Fruit fly (Drosophila melanogaster) whole organism, pupa: ENCODE measurements around the gene Desat2.
A peak's percentile ranks its signal among the peaks of the same experiment; 100 is the strongest.
"Not testable (repeated sequence)": the region's sequence is repeated elsewhere in the genome, so short reads cannot be mapped to it uniquely, and the experiment has no call there.

Experiments used
- CG10348 ChIP-seq: fragments of 200-800 bp; sonication (Bioruptor generic); IDR thresholded peaks from 2 replicates; pipeline ENCODE4 v1.3.6; 2022; ENCODE audit warnings: missing biosample characterization, missing genetic modification characterization
- CG12605 ChIP-seq: fragments of 200-800 bp; sonication (Bioruptor generic); IDR thresholded peaks from 2 replicates; pipeline ENCODE4 v1.3.6; 2022; ENCODE audit warnings: missing biosample characterization, missing genetic modification characterization
- CG13204 ChIP-seq: fragments of 200-800 bp; sonication (Bioruptor generic); optimal IDR thresholded peaks from 2 replicates; lab custom pipeline; 2018; ENCODE audit warnings: missing biosample characterization, mild to moderate bottlenecking, missing genetic modification characterization, moderate library complexity
- CG14655 ChIP-seq: fragments of 200-800 bp; sonication (Bioruptor generic); optimal IDR thresholded peaks from 3 replicates; lab custom pipeline; 2017; ENCODE audit warnings: mild to moderate bottlenecking, missing biosample characterization, missing genetic modification reagents, missing genetic modification characterization
- CG15710 ChIP-seq: fragments of 200-800 bp; sonication (Bioruptor generic); optimal IDR thresholded peaks from 2 replicates; lab custom pipeline; 2018; ENCODE audit warnings: missing biosample characterization, mild to moderate bottlenecking, missing genetic modification characterization, moderate library complexity
- CG17806 ChIP-seq: fragments of 200-800 bp; sonication (Bioruptor generic); optimal IDR thresholded peaks from 2 replicates; lab custom pipeline; 2018; ENCODE audit warnings: missing biosample characterization, mild to moderate bottlenecking, missing genetic modification characterization, moderate library complexity
- CG32121 ChIP-seq: fragments of 200-800 bp; sonication (Bioruptor generic); IDR thresholded peaks from 2 replicates; pipeline ENCODE4 v1.3.6; 2022; ENCODE audit warnings: missing biosample characterization, missing genetic modification characterization
- CG34367 ChIP-seq: fragments of 200-800 bp; sonication (Bioruptor generic); optimal IDR thresholded peaks from 2 replicates; lab custom pipeline; 2018; ENCODE audit warnings: missing biosample characterization, mild to moderate bottlenecking, missing genetic modification characterization
- CG4496 ChIP-seq: fragments of 200-800 bp; sonication (Bioruptor generic); IDR thresholded peaks from 3 replicates; pipeline ENCODE4 v1.3.6; 2022; ENCODE audit warnings: missing biosample characterization, missing genetic modification characterization
- CG8159 ChIP-seq: fragments of 200-800 bp; sonication (Bioruptor generic); optimal IDR thresholded peaks from 3 replicates; lab custom pipeline; 2018; ENCODE audit warnings: missing biosample characterization, mild to moderate bottlenecking, missing genetic modification characterization, moderate library complexity
- CG8301 ChIP-seq: fragments of 200-800 bp; sonication (Bioruptor generic); optimal IDR thresholded peaks from 2 replicates; lab custom pipeline; 2018; ENCODE audit warnings: missing biosample characterization, mild to moderate bottlenecking, missing genetic modification characterization
- CG9948 ChIP-seq: fragments of 200-800 bp; sonication (Bioruptor generic); optimal IDR thresholded peaks from 2 replicates; lab custom pipeline; 2018; ENCODE audit warnings: missing biosample characterization, mild to moderate bottlenecking, missing genetic modification characterization, moderate library complexity
- EcR ChIP-seq: fragments of 200-800 bp; sonication (Bioruptor generic); optimal IDR thresholded peaks from 3 replicates; lab custom pipeline; 2019; ENCODE audit warnings: missing biosample characterization, missing genetic modification characterization, mild to moderate bottlenecking, moderate library complexity, missing genetic modification reagents
- Ets98B ChIP-seq: fragments of 200-800 bp; sonication (Bioruptor generic); IDR thresholded peaks from 2 replicates; pipeline ENCODE4 v1.3.6; 2022; ENCODE audit warnings: missing biosample characterization, missing genetic modification characterization
- Pif1A ChIP-seq: fragments of 200-800 bp; sonication (Bioruptor generic); optimal IDR thresholded peaks from 3 replicates; lab custom pipeline; 2016; ENCODE audit warnings: missing biosample characterization, missing genetic modification characterization
- Pif1B ChIP-seq: fragments of 200-800 bp; sonication (Bioruptor generic); optimal IDR thresholded peaks from 3 replicates; lab custom pipeline; 2016; ENCODE audit warnings: missing biosample characterization, missing genetic modification characterization
- Snoo ChIP-seq: fragments of 200-800 bp; sonication (Bioruptor generic); optimal IDR thresholded peaks from 3 replicates; lab custom pipeline; 2017; ENCODE audit warnings: missing biosample characterization, mild to moderate bottlenecking, missing genetic modification characterization, inconsistent platforms
- fd96Ca ChIP-seq: fragments of 200-800 bp; sonication (Bioruptor generic); IDR thresholded peaks from 3 replicates; pipeline ENCODE4 v1.3.6; 2022; ENCODE audit warnings: missing biosample characterization, missing genetic modification characterization
- gl ChIP-seq: fragments of 200-800 bp; sonication (Bioruptor generic); optimal IDR thresholded peaks from 2 replicates; lab custom pipeline; 2018; ENCODE audit warnings: missing biosample characterization, mild to moderate bottlenecking, missing genetic modification characterization
- rn ChIP-seq: fragments of 200-800 bp; sonication (Bioruptor generic); IDR thresholded peaks from 2 replicates; pipeline ENCODE4 v1.3.6; 2022; ENCODE audit warnings: missing biosample characterization, missing genetic modification characterization

Desat2 gene

dm6 chr3R:12451888-12452514 lies 16.0 kb downstream of the Desat2 start, which contains the start of gene CG5509:
CG5509 (plus strand) TSS chr3R:12452464.
- TF ChIP-seq Ets98B (GFP tag; lab: Robert Waterston, UW): peak; percentile 43
- TF ChIP-seq CG17806 (tag; lab: Kevin White, UChicago): no peak
- 0 out of 3 replicates have a peak, but pooled peaks have one; percentile 22 for TF ChIP-seq CG4496 (GFP tag; lab: Robert Waterston, UW)
- peak; percentile 63 for TF ChIP-seq EcR (GFP tag; lab: Kevin White, UChicago)
- TF ChIP-seq CG13204: peak; percentile 92
- no peak for TF ChIP-seq rn (GFP tag; lab: Robert Waterston, UW)
- TF ChIP-seq CG10348 (GFP tag; lab: Robert Waterston, UW): 0 out of 2 replicates have a peak, but pooled peaks have one; percentile 9

- no peak for TF ChIP-seq CG14655 (GFP tag; lab: Kevin White, UChicago)
- TF ChIP-seq EcR (GFP tag; lab: Kevin White, UChicago): peak; percentile 77
Measured at dm6 chr3R:12454492-12454891, 18.4 kb downstream of the Desat2 start.

- no peak for TF ChIP-seq CG9948 (tag; lab: Kevin White, UChicago)
- no peak for TF ChIP-seq CG32121
- TF ChIP-seq rn (GFP tag; lab: Robert Waterston, UW): no peak
Measured at dm6 chr3R:12456370-12456940, 20.4 kb downstream of the Desat2 start, which contains the start of gene trus. trus (plus strand) TSS chr3R:12456573.

DNA sequence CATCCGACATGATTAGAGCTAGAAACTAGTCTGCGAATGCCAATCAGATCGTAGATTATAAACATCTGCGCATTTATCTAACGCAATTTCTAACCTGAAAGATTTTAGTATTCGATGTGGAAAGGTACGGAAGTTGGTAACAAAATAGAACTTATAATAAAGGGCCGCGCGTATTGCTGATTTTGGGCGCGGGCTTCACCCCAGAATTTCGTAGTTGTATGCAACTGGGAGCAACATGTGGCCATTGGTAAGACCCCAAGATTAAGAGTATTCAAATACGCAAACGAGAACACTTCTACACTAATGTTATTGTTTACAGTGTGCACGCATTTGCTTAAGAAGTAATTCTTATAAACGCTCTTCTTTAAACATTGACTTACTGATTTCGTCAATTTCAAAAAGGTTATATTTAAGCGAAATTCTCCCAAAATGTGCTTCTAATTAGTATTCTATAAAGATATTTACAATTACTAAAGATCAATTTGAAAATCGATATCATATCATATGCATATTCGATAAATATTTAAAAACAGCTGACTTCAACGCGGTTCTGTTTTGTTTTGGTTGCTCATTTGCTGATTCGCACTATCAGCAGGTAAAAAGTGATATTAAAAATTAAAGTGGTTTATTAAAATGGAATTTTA lies 24.0 kb downstream of the Desat2 start, which contains the start of the genes CG5961 and Polr3C:
Gene CG5961, minus strand, starts transcription at position 416 of the 644 bp plus-strand sequence.
Gene Polr3C, plus strand, starts transcription at position 536 of the 644 bp plus-strand sequence.
- TF ChIP-seq CG15710 (tag; lab: Kevin White, UChicago) (no peak), CG34367 (no peak), CG8301 (tag; lab: Kevin White, UChicago) (no peak), EcR (GFP tag; lab: Kevin White, UChicago) (no peak), CG8159 (tag; lab: Kevin White, UChicago) (no peak), CG4496 (GFP tag; lab: Robert Waterston, UW) (no peak), CG12605 (GFP tag; lab: Robert Waterston, UW) (no peak), Snoo (no peak), CG9948 (tag; lab: Kevin White, UChicago) (no peak), Pif1B (GFP tag; lab: Kevin White, UChicago) (no peak), rn (GFP tag; lab: Robert Waterston, UW) (no peak), fd96Ca (no peak), CG10348 (GFP tag; lab: Robert Waterston, UW) (no peak), Pif1A (GFP tag; lab: Kevin White, UChicago) (no peak), gl (no peak), CG32121 (no peak)

DNA sequence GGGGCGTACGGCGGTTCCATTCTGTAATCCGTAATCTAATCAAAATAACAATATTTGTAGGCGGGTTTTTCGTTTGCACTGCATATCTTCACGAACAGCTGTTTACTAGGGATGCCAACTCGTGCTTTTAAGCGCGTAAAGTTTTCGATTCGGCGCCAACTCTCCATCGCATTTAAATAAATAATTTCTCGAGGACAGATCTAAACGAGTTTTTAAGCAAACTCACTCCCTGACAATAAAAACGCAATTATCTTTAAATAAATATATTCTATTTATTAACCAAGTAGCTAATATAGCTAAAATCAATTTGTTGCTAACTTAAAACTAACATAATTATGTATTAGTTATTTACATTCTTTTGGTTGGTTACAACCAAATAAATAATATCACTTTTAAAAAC lies 29.1 kb downstream of the Desat2 start, which contains the start of gene CG5608:
Gene CG5608, minus strand, starts transcription at position 101 of the 400 bp plus-strand sequence.
- not testable (repeated sequence) for TF ChIP-seq CG9948 (tag; lab: Kevin White, UChicago); CG4496 (GFP tag; lab: Robert Waterston, UW); CG34367

DNA sequence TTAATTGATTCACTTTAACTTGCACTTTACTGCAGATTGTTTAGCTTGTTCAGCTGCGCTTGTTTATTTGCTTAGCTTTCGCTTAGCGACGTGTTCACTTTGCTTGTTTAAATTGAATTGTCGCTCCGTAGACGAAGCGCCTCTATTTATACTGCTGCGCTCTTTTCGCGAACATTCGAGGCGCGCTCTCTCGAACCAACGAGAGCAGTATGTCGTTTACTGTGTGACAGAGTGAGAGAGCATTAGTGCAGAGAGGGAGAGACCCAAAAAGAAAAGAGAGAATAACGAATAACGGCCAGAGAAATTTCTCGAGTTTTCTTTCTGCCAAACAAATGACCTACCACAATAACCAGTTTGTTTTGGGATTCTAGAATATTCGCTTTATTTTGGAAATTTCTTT lies 31.6 kb downstream of the Desat2 start, which contains the start of gene Hsp70Ba:
Gene Hsp70Ba, minus strand, starts transcription at position 102 of the 400 bp plus-strand sequence.
- TF ChIP-seq CG8159 (tag; lab: Kevin White, UChicago); Snoo; Ets98B (GFP tag; lab: Robert Waterston, UW): not testable (repeated sequence)
